Worm (Caenorhabditis elegans) whole organism, late embryonic: ENCODE data around the gene Y55B1BR.8.

Experiments
- F13H6.1 ChIP-seq: sonication (generic microtip); optimal IDR thresholded peaks from 2 replicates; lab custom pipeline; 2016; ENCODE audit warnings: missing genetic modification characterization, missing compliant biosample characterization
- K09A11.1 ChIP-seq: sonication (generic microtip); optimal IDR thresholded peaks from 2 replicates; lab custom pipeline; 2017; ENCODE audit warnings: antibody characterized with exemption, mild to moderate bottlenecking, missing genetic modification characterization, missing compliant biosample characterization; ENCODE audit not compliant: insufficient read depth
- ahr-1 ChIP-seq: sonication (generic microtip); optimal IDR thresholded peaks from 2 replicates; lab custom pipeline; 2016; ENCODE audit warnings: missing genetic modification characterization, missing compliant biosample characterization
- ceh-14 ChIP-seq: sonication (generic microtip); optimal IDR thresholded peaks from 2 replicates; lab custom pipeline; 2016; ENCODE audit warnings: missing genotype, missing genetic modification characterization, missing compliant biosample characterization
- ceh-18 ChIP-seq: sonication (generic microtip); optimal IDR thresholded peaks from 2 replicates; lab custom pipeline; 2016; ENCODE audit warnings: missing genetic modification characterization, missing compliant biosample characterization
- ceh-2 ChIP-seq: sonication (generic microtip); optimal IDR thresholded peaks from 2 replicates; lab custom pipeline; 2016; ENCODE audit warnings: missing genotype, missing genetic modification characterization, missing compliant biosample characterization
- ceh-22 ChIP-seq: sonication (generic microtip); optimal IDR thresholded peaks from 2 replicates; lab custom pipeline; 2017; ENCODE audit warnings: missing biosample characterization, missing genetic modification characterization
- ceh-31 ChIP-seq: sonication (generic microtip); optimal IDR thresholded peaks from 2 replicates; lab custom pipeline; 2016; ENCODE audit warnings: missing genetic modification characterization, missing compliant biosample characterization
- ceh-34 ChIP-seq: sonication (generic microtip); optimal IDR thresholded peaks from 2 replicates; lab custom pipeline; 2016; ENCODE audit warnings: mild to moderate bottlenecking, missing genetic modification characterization, missing compliant biosample characterization
- ceh-45 ChIP-seq: fragments of 200-800 bp; sonication (Bioruptor generic); IDR thresholded peaks from 2 replicates; pipeline ENCODE4 v1.3.6; 2022; ENCODE audit warnings: missing genetic modification reagents, missing genetic modification characterization, missing compliant biosample characterization
- ceh-9 ChIP-seq: sonication (generic microtip); optimal IDR thresholded peaks from 2 replicates; lab custom pipeline; 2016; ENCODE audit warnings: mild to moderate bottlenecking, missing genetic modification characterization, inconsistent platforms, missing compliant biosample characterization
- che-1 ChIP-seq: sonication (generic microtip); optimal IDR thresholded peaks from 2 replicates; lab custom pipeline; 2016; ENCODE audit warnings: mild to moderate bottlenecking, missing genetic modification characterization, missing compliant biosample characterization
- dmd-4 ChIP-seq: sonication (generic microtip); optimal IDR thresholded peaks from 2 replicates; lab custom pipeline; 2016; ENCODE audit warnings: borderline replicate concordance, missing genetic modification characterization, missing compliant biosample characterization
- dve-1 ChIP-seq: sonication (generic microtip); optimal IDR thresholded peaks from 2 replicates; lab custom pipeline; 2017; ENCODE audit warnings: antibody characterized with exemption, mild to moderate bottlenecking, missing genetic modification characterization, missing compliant biosample characterization
- elt-2 ChIP-seq: sonication (generic microtip); optimal IDR thresholded peaks from 2 replicates; lab custom pipeline; 2016; ENCODE audit warnings: missing genetic modification reagents, missing genetic modification characterization, missing compliant biosample characterization
- fax-1 ChIP-seq: sonication (generic microtip); optimal IDR thresholded peaks from 2 replicates; lab custom pipeline; 2016; ENCODE audit warnings: missing genotype, missing genetic modification characterization, missing compliant biosample characterization
- hlh-13 ChIP-seq: fragments of 200-800 bp; sonication (Bioruptor generic); optimal IDR thresholded peaks from 2 replicates; lab custom pipeline; 2018; ENCODE audit warnings: mild to moderate bottlenecking, missing genetic modification characterization, missing compliant biosample characterization
- hlh-30 ChIP-seq: sonication (generic microtip); optimal IDR thresholded peaks from 2 replicates; lab custom pipeline; 2017; ENCODE audit warnings: antibody characterized with exemption, missing genetic modification characterization, missing compliant biosample characterization; ENCODE audit not compliant: insufficient read depth
- hlh-8 ChIP-seq: sonication (generic microtip); optimal IDR thresholded peaks from 2 replicates; lab custom pipeline; 2016; ENCODE audit warnings: missing genotype, missing genetic modification characterization, missing compliant biosample characterization
- lin-11 ChIP-seq: fragments of 200-800 bp; sonication (Bioruptor generic); optimal IDR thresholded peaks from 2 replicates; lab custom pipeline; 2018; ENCODE audit warnings: mild to moderate bottlenecking, missing genetic modification characterization, missing compliant biosample characterization
- madf-2 ChIP-seq: sonication (generic microtip); optimal IDR thresholded peaks from 2 replicates; lab custom pipeline; 2017; ENCODE audit warnings: missing genetic modification characterization, missing compliant biosample characterization
- mec-3 ChIP-seq: sonication (generic microtip); optimal IDR thresholded peaks from 2 replicates; lab custom pipeline; 2016; ENCODE audit warnings: borderline replicate concordance, missing genetic modification characterization, missing compliant biosample characterization
- nfya-1 ChIP-seq: sonication (generic microtip); optimal IDR thresholded peaks from 2 replicates; lab custom pipeline; 2017; ENCODE audit warnings: missing genetic modification characterization, mild to moderate bottlenecking, missing compliant biosample characterization, antibody characterized with exemption, moderate library complexity
- npax-4 ChIP-seq: sonication (generic microtip); optimal IDR thresholded peaks from 2 replicates; lab custom pipeline; 2016; ENCODE audit warnings: missing genetic modification characterization, missing compliant biosample characterization
- pag-3 ChIP-seq: sonication (generic microtip); optimal IDR thresholded peaks from 2 replicates; lab custom pipeline; 2016; ENCODE audit warnings: missing compliant biosample characterization, missing genetic modification characterization, borderline replicate concordance
- pat-9 ChIP-seq: fragments of 200-800 bp; sonication (Bioruptor generic); optimal IDR thresholded peaks from 2 replicates; lab custom pipeline; 2018; ENCODE audit warnings: mild to moderate bottlenecking, missing genetic modification characterization, moderate library complexity, missing compliant biosample characterization
- pha-4 ChIP-seq: fragments of 150-350 bp; optimal IDR thresholded peaks from 2 replicates; lab custom pipeline; 2018; ENCODE audit warnings: missing biosample characterization, missing genetic modification reagents, missing genetic modification characterization
- pros-1 ChIP-seq: fragments of 150-350 bp; optimal IDR thresholded peaks from 2 replicates; lab custom pipeline; 2014; ENCODE audit warnings: missing biosample characterization, missing genetic modification reagents, missing genetic modification characterization
- ref-2 ChIP-seq: sonication (generic microtip); optimal IDR thresholded peaks from 2 replicates; lab custom pipeline; 2016; ENCODE audit warnings: missing genetic modification characterization, missing compliant biosample characterization
- rnt-1 ChIP-seq: sonication (generic microtip); optimal IDR thresholded peaks from 2 replicates; lab custom pipeline; 2016; ENCODE audit warnings: missing genetic modification characterization, missing compliant biosample characterization
- sdc-2 ChIP-seq: sonication (generic microtip); optimal IDR thresholded peaks from 2 replicates; lab custom pipeline; 2016; ENCODE audit warnings: missing genotype, missing genetic modification characterization, missing compliant biosample characterization
- sox-2 ChIP-seq: fragments of 200-800 bp; sonication (Bioruptor generic); IDR thresholded peaks from 2 replicates; pipeline ENCODE4 v1.3.6; 2022; ENCODE audit warnings: missing genetic modification reagents, missing genetic modification characterization, missing compliant biosample characterization
- sox-4 ChIP-seq: sonication (generic microtip); optimal IDR thresholded peaks from 2 replicates; lab custom pipeline; 2017; ENCODE audit warnings: mild to moderate bottlenecking, missing genetic modification characterization, inconsistent platforms, missing compliant biosample characterization
- tbx-2 ChIP-seq: sonication (generic microtip); optimal IDR thresholded peaks from 2 replicates; lab custom pipeline; 2016; ENCODE audit warnings: missing genetic modification characterization, missing compliant biosample characterization
- unc-3 ChIP-seq, 2 experiments: fragments of 200-800 bp in 1 of 2; sonication (Bioruptor generic) in 1 of 2; sonication (generic microtip) in 1 of 2; conservative IDR thresholded peaks in 1 of 2; optimal IDR thresholded peaks in 1 of 2; 2 replicates each; pipeline versions ENCODE4 v1.3.6 to Lab custom; 2016 to 2022; ENCODE audit warnings: missing compliant biosample characterization in 2 of 2, missing genetic modification characterization in 2 of 2, missing genetic modification reagents in 1 of 2
- unc-42 ChIP-seq: sonication (generic microtip); optimal IDR thresholded peaks from 2 replicates; lab custom pipeline; 2016; ENCODE audit warnings: missing genotype, missing genetic modification characterization, missing compliant biosample characterization
- unc-55 ChIP-seq: sonication (generic microtip); optimal IDR thresholded peaks from 2 replicates; lab custom pipeline; 2017; ENCODE audit warnings: missing biosample characterization, missing genetic modification reagents, missing genetic modification characterization
- ztf-16 ChIP-seq: sonication (generic microtip); optimal IDR thresholded peaks from 2 replicates; lab custom pipeline; 2017; ENCODE audit warnings: missing genetic modification characterization, missing compliant biosample characterization

Gene Y55B1BR.8

DNA sequence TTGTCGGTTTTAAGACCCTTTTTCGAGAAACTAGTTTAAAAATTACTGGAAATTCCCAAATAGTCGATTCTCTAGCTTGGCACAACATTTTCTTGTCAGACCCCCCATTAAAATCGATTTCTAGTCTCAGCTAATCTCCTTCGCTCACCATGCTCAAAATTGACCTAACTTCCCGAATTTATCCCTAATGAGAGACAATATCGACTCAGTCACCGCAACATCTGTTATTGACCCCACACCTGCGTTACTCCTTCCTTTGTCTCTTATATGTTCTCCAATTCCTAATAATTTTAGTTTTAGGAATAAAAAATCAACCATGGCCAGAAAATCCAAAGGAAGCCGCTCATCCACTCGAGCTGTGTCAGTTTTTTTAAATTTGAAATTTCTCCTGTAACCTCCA, 15.2 kb upstream of the Y55B1BR.8 start, which contains the start of gene cec-8:
Gene cec-8, plus strand, starts transcription at position 301 of the 400 bp plus-strand sequence.
- TF ChIP-seq pros-1 (tag; lab: Kevin White, UChicago) (no peak), pag-3 (tag; lab: Kevin White, UChicago) (no peak), mec-3 (no peak), hlh-13 (GFP tag; lab: Kevin White, UChicago) (no peak), hlh-8 (tag; lab: Kevin White, UChicago) (no peak), F13H6.1 (tag; lab: Kevin White, UChicago) (no peak), rnt-1 (tag; lab: Kevin White, UChicago) (no peak), unc-42 (no peak), ceh-45 (no peak), dmd-4 (tag; lab: Kevin White, UChicago) (no peak), sdc-2 (tag; lab: Kevin White, UChicago) (no peak), ztf-16 (tag; lab: Kevin White, UChicago) (no peak)

DNA sequence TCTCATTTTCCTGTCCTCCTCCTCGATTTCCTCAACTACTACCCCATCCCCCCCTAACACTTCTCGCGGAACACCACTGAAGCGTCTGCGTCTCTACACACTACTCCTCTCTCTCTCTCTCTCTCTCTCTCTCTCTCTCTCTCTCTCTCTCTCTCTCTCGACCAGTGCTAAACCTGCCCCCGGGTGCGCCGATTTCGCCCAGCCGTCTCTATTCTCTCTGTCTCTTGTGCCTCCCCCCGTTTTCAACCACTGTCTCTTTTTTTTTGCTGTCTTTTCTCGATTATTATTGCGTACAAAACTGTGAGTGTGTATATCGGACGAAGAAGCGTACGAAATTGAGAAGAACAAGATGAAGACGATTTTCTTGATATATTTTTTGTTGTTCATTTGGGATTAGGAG, 11.2 kb upstream of the Y55B1BR.8 start:
- TF ChIP-seq dve-1 (tag; lab: Kevin White, UChicago) (peak; percentile 52), nfya-1 (tag; lab: Kevin White, UChicago) (peak; percentile 71), ceh-31 (tag; lab: Kevin White, UChicago) (peak; percentile 26), tbx-2 (tag; lab: Kevin White, UChicago) (peak; percentile 50), sox-4 (tag; lab: Kevin White, UChicago) (no peak), ceh-14 (tag; lab: Kevin White, UChicago) (peak; percentile 20), pat-9 (tag; lab: Kevin White, UChicago) (no peak), hlh-30 (tag; lab: Kevin White, UChicago) (peak; percentile 50), madf-2 (tag; lab: Kevin White, UChicago) (peak; percentile 29), ref-2 (tag; lab: Kevin White, UChicago) (peak; percentile 55), elt-2 (tag; lab: Kevin White, UChicago) (no peak), pros-1 (tag; lab: Kevin White, UChicago) (peak; percentile 54), F13H6.1 (tag; lab: Kevin White, UChicago) (no peak), ceh-18 (tag; lab: Kevin White, UChicago) (peak; percentile 68), ceh-2 (peak; percentile 33), npax-4 (tag; lab: Kevin White, UChicago) (no peak), unc-3 (GFP tag; conservative IDR thresholded peaks at IDR 0.05; lab: Robert Waterston, UW) (no peak), unc-3 (tag; optimal IDR thresholded peaks at IDR 0.05; lab: Kevin White, UChicago) (no peak), rnt-1 (tag; lab: Kevin White, UChicago) (no peak), unc-55 (GFP tag; lab: Kevin White, UChicago) (peak; percentile 66), ceh-34 (peak; percentile 42), lin-11 (tag; lab: Kevin White, UChicago) (no peak), ceh-22 (tag; lab: Kevin White, UChicago) (no peak), K09A11.1 (tag; lab: Kevin White, UChicago) (peak; percentile 9), ceh-9 (no peak), fax-1 (no peak), che-1 (tag; lab: Kevin White, UChicago) (no peak), unc-42 (peak; percentile 19)
- TF ChIP-seq, all 69 proteins: peak for 15

DNA sequence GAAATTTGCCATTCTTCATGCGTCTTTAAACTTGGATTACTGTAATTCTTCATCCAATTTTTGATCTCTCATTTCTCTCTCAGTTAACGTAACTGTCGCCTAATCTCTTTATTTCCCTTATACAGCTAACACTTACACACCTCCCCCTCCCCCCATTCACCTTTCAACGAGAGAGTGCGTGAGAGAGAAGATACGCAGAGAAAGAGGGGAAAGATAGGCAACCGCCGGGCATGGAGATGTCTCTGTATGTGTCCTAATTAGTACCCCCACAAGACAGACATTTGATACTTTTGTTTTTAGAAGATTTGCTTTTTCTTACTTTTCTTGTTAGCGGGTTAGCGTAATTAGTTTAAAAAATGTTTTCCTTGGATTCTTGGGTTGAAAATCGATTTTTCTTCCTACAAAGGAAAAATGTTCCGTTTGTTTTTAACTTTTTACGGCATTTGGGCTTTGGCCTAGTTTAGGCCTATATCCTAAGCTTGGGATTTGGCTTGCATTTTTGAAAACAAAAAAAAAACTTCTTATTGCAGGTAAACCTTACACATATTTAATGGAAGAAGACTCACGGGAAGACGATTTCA, 9.8 kb upstream of the Y55B1BR.8 start, which contains the start of gene affl-2:
Gene affl-2, plus strand, starts transcription at position 531 of the 581 bp plus-strand sequence.
- TF ChIP-seq pha-4 (tag; lab: Kevin White, UChicago) (no peak), ceh-14 (tag; lab: Kevin White, UChicago) (no peak), nfya-1 (tag; lab: Kevin White, UChicago) (peak; percentile 30), ceh-31 (tag; lab: Kevin White, UChicago) (peak; percentile 23), sox-2 (GFP tag; lab: Robert Waterston, UW) (peak; percentile 46), ahr-1 (tag; lab: Kevin White, UChicago) (no peak), elt-2 (tag; lab: Kevin White, UChicago) (no peak), tbx-2 (tag; lab: Kevin White, UChicago) (peak; percentile 41), ref-2 (tag; lab: Kevin White, UChicago) (peak; percentile 27), ceh-2 (no peak), ceh-34 (peak; percentile 5)
